Worm (Caenorhabditis elegans) whole organism, midembryonic: ENCODE results near the gene C44C10.15.

Source experiments
- T22C8.4 ChIP-seq: fragments of 200-800 bp; sonication (Bioruptor generic); IDR thresholded peaks from 2 replicates; pipeline ENCODE4 v1.3.6; 2022; ENCODE audit warnings: missing genetic modification characterization, missing compliant biosample characterization
- cog-1 ChIP-seq: sonication (generic microtip); optimal IDR thresholded peaks from 2 replicates; lab custom pipeline; 2016; ENCODE audit warnings: missing genetic modification characterization, missing compliant biosample characterization
- flt-1 ChIP-seq: fragments of 200-800 bp; sonication (Bioruptor generic); IDR thresholded peaks from 2 replicates; pipeline ENCODE4 v1.3.6; 2022; ENCODE audit warnings: missing genetic modification characterization, missing compliant biosample characterization
- klf-2 ChIP-seq: fragments of 200-800 bp; sonication (Bioruptor generic); conservative IDR thresholded peaks from 2 replicates; pipeline ENCODE4 v1.3.6; 2022; ENCODE audit warnings: missing genetic modification reagents, missing genetic modification characterization, missing compliant biosample characterization
- med-1 ChIP-seq: sonication (generic microtip); optimal IDR thresholded peaks from 2 replicates; lab custom pipeline; 2017; ENCODE audit warnings: missing genetic modification characterization, mild to moderate bottlenecking, missing compliant biosample characterization, antibody characterized with exemption, missing genetic modification reagents; ENCODE audit not compliant: insufficient read depth
- ref-1 ChIP-seq: fragments of 200-800 bp; sonication (Bioruptor generic); conservative IDR thresholded peaks from 2 replicates; pipeline ENCODE4 v1.3.6; 2022; ENCODE audit warnings: missing genetic modification reagents, missing genetic modification characterization, missing compliant biosample characterization
- tab-1 ChIP-seq: fragments of 200-800 bp; sonication (Bioruptor generic); IDR thresholded peaks from 2 replicates; pipeline ENCODE4 v1.3.6; 2022; ENCODE audit warnings: missing genetic modification characterization, missing compliant biosample characterization
- ztf-23 ChIP-seq: fragments of 200-800 bp; sonication (Bioruptor generic); IDR thresholded peaks from 2 replicates; pipeline ENCODE4 v1.3.6; 2022; ENCODE audit warnings: missing genetic modification reagents, missing genetic modification characterization, missing compliant biosample characterization
- ztf-29 ChIP-seq: fragments of 200-800 bp; sonication (Bioruptor generic); IDR thresholded peaks from 2 replicates; pipeline ENCODE4 v1.3.6; 2022; ENCODE audit warnings: missing genetic modification reagents, missing genetic modification characterization, missing compliant biosample characterization

C44C10.15 gene

DNA sequence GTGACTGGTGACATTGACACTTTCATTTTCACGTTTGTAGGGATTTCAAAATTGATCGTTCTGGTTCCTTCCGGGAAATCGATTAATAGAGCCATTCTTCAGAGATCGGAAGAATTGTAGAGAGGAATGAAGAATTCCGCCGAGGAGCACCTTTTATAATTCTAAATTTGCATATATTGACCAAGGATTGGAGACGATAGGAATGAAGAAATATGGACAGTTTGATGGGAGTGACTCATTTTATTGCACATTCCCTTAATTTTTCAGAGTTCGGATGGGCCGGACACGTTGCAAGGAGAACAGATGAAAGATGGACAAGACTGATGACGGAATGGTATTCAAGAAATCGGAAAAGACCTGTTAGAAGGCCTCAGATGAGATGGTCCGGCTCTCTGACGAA is at the start of gene C44C10.15:
TSS of gene C44C10.15 (minus strand) at position 101 of the 400 bp plus-strand sequence.
- TF ChIP-seq cog-1 (tag; lab: Kevin White, UChicago) (no peak), ref-1 (GFP tag; lab: Robert Waterston, UW) (no peak), med-1 (GFP tag; lab: Kevin White, UChicago) (no peak)

DNA sequence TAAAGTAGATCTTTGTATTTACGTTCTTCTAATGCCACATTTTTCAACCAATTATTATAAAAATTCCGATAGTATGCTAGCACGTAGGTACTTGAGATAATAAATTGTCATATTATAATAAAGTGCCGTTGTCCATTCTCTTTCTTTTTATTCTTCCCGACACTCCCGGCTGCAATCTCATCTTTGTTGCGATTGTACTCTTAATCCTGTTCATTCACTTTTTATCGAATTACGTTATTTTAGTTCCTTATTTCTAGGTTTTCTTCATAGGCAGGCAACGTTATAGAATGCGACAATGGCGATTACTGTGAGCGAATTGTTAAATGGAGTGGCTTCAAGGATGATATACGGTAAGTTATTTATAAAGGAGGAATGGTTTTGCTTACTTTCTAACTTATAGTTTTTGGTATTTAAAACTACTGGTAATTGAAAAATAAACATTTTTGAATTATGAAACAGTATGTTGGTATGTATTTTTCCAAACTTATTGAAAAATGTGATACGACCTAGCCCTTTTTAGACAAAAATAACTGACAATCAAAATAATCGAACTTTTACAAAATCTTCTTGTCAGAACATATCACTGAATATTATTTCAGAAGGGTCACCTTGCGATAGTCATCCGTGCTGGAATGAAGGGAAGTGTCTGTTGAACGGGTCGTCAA is 45.8 kb upstream of the C44C10.15 start, which contains the start of gene C40H5.2:
TSS of gene C40H5.2 (plus strand) at position 256 of the 665 bp plus-strand sequence.
- TF ChIP-seq flt-1 (GFP tag; lab: Robert Waterston, UW) (no peak), T22C8.4 (GFP tag; lab: Robert Waterston, UW) (no peak), ztf-23 (no peak), ref-1 (GFP tag; lab: Robert Waterston, UW) (no peak), med-1 (GFP tag; lab: Kevin White, UChicago) (no peak), tab-1 (GFP tag; lab: Robert Waterston, UW) (no peak), ztf-29 (no peak), klf-2 (no peak), cog-1 (tag; lab: Kevin White, UChicago) (no peak)

DNA sequence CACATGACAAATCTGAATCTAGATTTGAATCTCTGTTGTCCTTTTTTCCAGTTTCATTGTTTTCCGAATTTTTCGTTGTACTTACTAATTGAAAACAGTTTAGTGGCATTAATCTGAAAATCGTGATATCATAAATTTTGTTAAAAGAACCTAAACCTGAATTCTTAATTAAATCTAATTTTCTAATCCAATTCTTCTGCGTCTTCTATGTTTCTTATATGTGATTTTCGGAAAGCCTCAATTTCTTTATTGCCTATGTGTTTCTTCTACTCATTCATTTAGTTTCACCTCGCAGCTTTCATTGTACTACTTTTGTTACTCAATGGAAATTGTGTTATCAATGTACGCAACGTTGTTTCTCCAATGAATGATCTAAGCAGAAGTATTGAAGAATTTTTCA is 43.6 kb upstream of the C44C10.15 start:
- TF ChIP-seq cog-1 (tag; lab: Kevin White, UChicago) (no peak), med-1 (GFP tag; lab: Kevin White, UChicago) (no peak), ztf-23 (no peak), T22C8.4 (GFP tag; lab: Robert Waterston, UW) (no peak), ref-1 (GFP tag; lab: Robert Waterston, UW) (no peak), ztf-29 (no peak)

DNA sequence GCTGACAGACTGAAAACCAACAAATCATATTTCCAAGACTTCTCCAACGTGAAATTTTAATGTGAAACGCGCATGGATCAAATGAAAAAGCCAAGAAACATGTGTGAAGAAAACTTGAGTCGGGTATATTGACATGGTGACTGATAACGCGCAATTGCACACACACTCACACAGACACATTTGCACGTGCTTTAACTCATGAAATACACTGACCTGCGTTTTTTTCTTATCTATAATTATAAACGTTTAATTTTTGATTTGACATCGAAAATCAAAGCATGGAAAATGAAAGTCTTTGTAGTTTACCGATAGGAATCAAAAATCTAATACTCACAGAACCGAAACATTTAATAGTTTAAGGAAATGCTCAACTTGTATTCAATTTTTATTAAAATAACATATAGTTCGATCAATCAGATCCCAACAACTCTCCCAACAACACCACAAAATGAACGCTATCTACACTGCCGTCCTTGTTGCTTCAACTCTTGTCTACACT is 38.5 kb upstream of the C44C10.15 start, which contains the start of gene nspa-9:
TSS of gene nspa-9 (plus strand) at position 449 of the 499 bp plus-strand sequence.
- TF ChIP-seq ztf-29, result no peak

DNA sequence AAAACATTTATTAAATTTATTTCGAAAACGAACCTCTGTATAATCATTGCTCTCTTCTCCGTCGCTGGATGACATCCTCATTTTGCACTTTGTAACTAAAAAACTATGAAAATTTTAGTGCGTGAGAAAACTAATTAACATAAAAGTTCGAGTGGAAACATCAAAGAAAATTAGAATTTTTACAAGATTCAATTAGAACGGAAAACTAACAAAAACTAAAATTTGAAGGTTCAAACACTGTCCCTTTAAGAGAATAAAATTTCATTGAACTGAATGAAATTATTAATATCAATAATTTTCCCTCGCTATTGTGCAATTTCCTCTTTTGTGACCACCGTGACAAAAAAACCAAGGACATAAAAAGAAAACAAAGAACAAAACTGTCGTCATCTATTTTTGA is 36.9 kb upstream of the C44C10.15 start, which contains the start of gene D1053.3:
TSS of gene D1053.3 (minus strand) at position 101 of the 400 bp plus-strand sequence.
- TF ChIP-seq klf-2, result no peak
- TF ChIP-seq med-1 (GFP tag; lab: Kevin White, UChicago), result no peak
- TF ChIP-seq flt-1 (GFP tag; lab: Robert Waterston, UW), result no peak
- no peak for TF ChIP-seq cog-1 (tag; lab: Kevin White, UChicago)
- no peak for TF ChIP-seq ztf-29
- TF ChIP-seq tab-1 (GFP tag; lab: Robert Waterston, UW), result no peak
- TF ChIP-seq ztf-23, result no peak
- TF ChIP-seq ref-1 (GFP tag; lab: Robert Waterston, UW), result no peak
- no peak for TF ChIP-seq T22C8.4 (GFP tag; lab: Robert Waterston, UW)

DNA sequence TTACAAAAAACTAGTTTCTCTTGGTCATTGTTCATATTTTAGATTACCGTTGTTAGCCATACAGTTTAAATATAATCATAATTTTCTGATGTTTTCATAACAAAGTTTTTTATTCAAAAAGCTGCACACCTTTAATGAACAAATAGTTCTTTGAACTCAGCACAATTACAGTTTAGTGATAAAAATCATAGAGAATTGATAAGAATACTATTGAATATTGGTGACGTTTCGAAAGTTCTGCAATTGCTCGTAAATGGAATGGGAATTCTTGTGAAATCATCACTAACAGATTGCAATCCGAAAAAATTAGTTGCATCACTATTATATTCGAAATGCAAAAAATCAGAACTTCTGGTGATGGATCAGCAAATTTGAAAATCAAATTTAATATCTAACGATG is 33.9 kb upstream of the C44C10.15 start:
- no peak for TF ChIP-seq cog-1 (tag; lab: Kevin White, UChicago)
- no peak for TF ChIP-seq ztf-29
- no peak for TF ChIP-seq ztf-23
- no peak for TF ChIP-seq T22C8.4 (GFP tag; lab: Robert Waterston, UW)
- TF ChIP-seq med-1 (GFP tag; lab: Kevin White, UChicago), result no peak
- no peak for TF ChIP-seq tab-1 (GFP tag; lab: Robert Waterston, UW)
- TF ChIP-seq klf-2, result no peak

DNA sequence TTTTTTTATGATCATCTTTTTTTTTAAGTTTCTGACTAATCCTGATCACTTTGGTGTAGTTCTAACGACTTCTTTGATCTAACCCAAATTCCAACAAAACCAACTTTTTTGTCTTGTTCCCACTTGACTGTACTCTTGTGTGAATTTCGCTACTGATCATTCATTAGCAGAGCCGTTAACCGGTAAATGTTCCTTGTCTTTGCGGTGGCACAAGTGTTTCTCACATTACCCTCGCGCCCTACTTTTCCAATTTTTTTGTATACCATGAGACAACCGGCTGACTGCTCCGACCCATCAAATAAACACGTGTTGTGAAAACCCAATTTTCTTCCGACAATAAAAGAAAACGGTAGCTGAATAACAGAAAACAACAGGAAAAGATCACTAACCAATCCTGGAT is 32.6 kb upstream of the C44C10.15 start:
- no peak for TF ChIP-seq flt-1 (GFP tag; lab: Robert Waterston, UW)
- TF ChIP-seq tab-1 (GFP tag; lab: Robert Waterston, UW), result no peak
- TF ChIP-seq med-1 (GFP tag; lab: Kevin White, UChicago), result no peak
- no peak for TF ChIP-seq ztf-29
- TF ChIP-seq T22C8.4 (GFP tag; lab: Robert Waterston, UW), result no peak
- no peak for TF ChIP-seq ztf-23
- no peak for TF ChIP-seq klf-2
- TF ChIP-seq ref-1 (GFP tag; lab: Robert Waterston, UW), result no peak
- TF ChIP-seq cog-1 (tag; lab: Kevin White, UChicago), result no peak

DNA sequence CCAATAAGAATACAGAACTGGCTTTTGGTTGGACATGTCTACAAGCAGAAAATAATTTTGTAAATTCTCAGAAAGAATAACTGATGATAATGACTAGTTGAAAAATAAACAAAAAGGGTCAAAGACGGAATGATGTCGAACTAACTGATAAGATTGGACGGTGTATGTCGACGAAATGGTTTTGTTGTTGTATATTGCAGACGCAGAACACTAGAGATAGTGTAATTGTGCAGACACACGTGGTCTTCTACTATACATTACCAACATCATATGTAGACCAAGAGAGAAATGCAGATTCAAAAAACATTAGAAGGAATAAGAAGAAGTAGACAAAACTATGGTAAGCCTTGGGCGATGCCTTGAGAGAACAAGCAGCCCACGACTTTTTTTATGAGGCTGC is 27.6 kb upstream of the C44C10.15 start, which contains the start of the genes gst-42 and D1053.2:
TSS of gene gst-42 (minus strand) at position 176 of the 400 bp plus-strand sequence.
TSS of gene D1053.2 (plus strand) at position 391 of the 400 bp plus-strand sequence.
- no peak for TF ChIP-seq cog-1 (tag; lab: Kevin White, UChicago)
- TF ChIP-seq ref-1 (GFP tag; lab: Robert Waterston, UW), result no peak
- TF ChIP-seq klf-2, result no peak
- no peak for TF ChIP-seq flt-1 (GFP tag; lab: Robert Waterston, UW)
- TF ChIP-seq ztf-29, result no peak
- no peak for TF ChIP-seq ztf-23
- TF ChIP-seq med-1 (GFP tag; lab: Kevin White, UChicago), result no peak
- no peak for TF ChIP-seq T22C8.4 (GFP tag; lab: Robert Waterston, UW)
- TF ChIP-seq tab-1 (GFP tag; lab: Robert Waterston, UW), result no peak

DNA sequence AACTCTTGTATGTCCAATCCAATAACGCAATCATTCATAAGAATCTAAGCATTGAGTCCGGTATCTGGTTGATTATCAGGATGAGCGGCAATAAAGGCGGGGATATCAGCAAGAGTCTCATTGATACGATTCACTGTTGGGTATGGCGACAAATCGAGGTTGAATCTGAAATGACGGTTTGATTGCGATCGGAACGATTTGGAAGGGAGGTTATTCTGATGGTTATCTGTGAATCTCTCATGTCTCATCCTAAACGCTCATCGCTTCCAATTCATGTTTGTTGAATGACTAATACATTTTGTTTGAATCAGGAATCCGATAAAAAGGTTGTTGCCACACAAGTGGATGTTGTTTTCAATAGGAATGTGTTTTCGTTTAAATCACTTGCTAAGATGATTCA is 26.3 kb upstream of the C44C10.15 start:
- TF ChIP-seq cog-1 (tag; lab: Kevin White, UChicago) (no peak), flt-1 (GFP tag; lab: Robert Waterston, UW) (no peak)

DNA sequence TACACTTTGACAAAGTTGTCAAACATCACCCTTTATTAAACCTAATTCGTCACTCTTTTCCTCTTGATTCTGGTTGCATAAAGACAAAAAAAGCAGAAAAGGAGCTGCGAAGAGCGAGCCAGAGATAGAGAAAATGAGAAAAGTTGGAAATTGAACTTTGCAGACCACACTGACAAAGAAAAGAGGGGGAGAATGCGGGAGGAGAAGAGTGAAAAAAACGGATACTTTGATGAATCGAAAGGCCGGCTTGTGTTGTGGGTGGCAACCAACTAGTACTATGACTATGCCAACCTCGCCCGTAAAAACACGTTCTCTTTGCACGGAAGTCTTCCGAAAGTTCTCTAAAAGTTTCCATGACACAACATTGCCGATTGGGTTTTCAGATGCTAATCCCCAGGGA is 25.5 kb upstream of the C44C10.15 start:
- TF ChIP-seq T22C8.4 (GFP tag; lab: Robert Waterston, UW) (no peak), flt-1 (GFP tag; lab: Robert Waterston, UW) (no peak), ztf-23 (no peak), klf-2 (no peak), ref-1 (GFP tag; lab: Robert Waterston, UW) (no peak), med-1 (GFP tag; lab: Kevin White, UChicago) (no peak), ztf-29 (no peak), cog-1 (tag; lab: Kevin White, UChicago) (no peak), tab-1 (GFP tag; lab: Robert Waterston, UW) (no peak)
